Worm (Caenorhabditis elegans): ENCODE data around the gene srg-33.
A peak's percentile ranks its signal among the peaks of the same experiment; 100 is the strongest.

Gene srg-33

DNA sequence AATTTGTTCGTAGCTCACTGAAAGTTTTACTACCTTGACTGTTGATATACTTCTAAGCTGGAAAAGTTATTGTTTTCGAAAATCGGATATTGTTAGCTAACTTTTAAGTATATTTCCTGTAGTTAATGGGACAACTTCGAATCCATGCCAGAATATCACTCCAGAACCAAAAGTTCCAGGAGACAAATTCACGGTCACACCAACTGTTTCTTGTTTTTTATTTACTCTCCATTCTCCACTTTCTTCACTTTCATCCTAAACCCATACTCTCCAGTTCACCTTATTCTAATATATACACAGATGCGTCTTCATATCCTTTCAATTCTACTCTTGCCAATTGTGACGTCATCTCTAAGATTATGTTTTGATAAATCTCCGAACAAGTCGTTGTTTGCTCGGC is 32.8 kb upstream of the srg-33 start, which contains the start of gene C16D9.1:
TSS of gene C16D9.1 (plus strand) at position 301 of the 400 bp plus-strand sequence.
- TF ChIP-seq fkh-8 (tag; optimal IDR thresholded peaks at IDR 0.05) = no peak
- no peak for TF ChIP-seq jun-1 (tag; optimal IDR thresholded peaks at IDR 0.05)
- TF ChIP-seq irx-1 (tag; optimal IDR thresholded peaks at IDR 0.05) = no peak
- no peak for TF ChIP-seq zag-1 (tag; optimal IDR thresholded peaks at IDR 0.05)
- TF ChIP-seq C04F5.9 (tag; optimal IDR thresholded peaks at IDR 0.05) = no peak
- TF ChIP-seq snu-23 (GFP tag; optimal IDR thresholded peaks at IDR 0.05) = no peak
- no peak for TF ChIP-seq nhr-47 (tag; optimal IDR thresholded peaks at IDR 0.05)
- TF ChIP-seq ceh-90 (tag; optimal IDR thresholded peaks at IDR 0.05) = no peak
- no peak for TF ChIP-seq sptf-1 (tag; optimal IDR thresholded peaks at IDR 0.05)
- TF ChIP-seq ces-1 (GFP tag; optimal IDR thresholded peaks at IDR 0.05) = no peak
- TF ChIP-seq mep-1 (tag; optimal IDR thresholded peaks at IDR 0.05) = no peak
- no peak for TF ChIP-seq Y116A8C.19 (tag; optimal IDR thresholded peaks at IDR 0.05; ENCODE audit: borderline replicate concordance)
- no peak for TF ChIP-seq aly-2 (tag; optimal IDR thresholded peaks at IDR 0.05)
- no peak for TF ChIP-seq egl-13 (tag; optimal IDR thresholded peaks at IDR 0.05)
- TF ChIP-seq pax-3 (tag; optimal IDR thresholded peaks at IDR 0.05) = no peak

DNA sequence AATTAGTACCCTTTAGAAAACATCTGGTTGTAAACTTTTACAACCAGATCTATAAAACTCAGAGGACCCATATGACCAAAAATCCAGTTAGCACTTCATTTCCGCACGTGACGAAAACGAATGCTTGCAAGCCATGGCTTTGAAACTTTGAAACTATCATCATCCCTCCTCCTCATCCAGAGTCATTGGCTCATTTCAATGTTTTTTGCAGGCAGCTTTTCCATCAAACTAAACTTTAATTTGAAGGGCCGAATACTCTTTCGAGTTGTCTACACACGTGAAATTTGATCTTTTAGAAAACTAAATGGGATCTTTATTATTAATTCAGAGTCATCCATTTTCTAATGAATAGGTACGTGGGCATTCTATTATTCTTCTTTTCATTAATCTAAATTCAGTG is 29.7 kb upstream of the srg-33 start:
- no peak for TF ChIP-seq fkh-4 (tag; optimal IDR thresholded peaks at IDR 0.05; ENCODE audit: borderline replicate concordance)
- peak; percentile 13 for TF ChIP-seq lin-14 (GFP tag; optimal IDR thresholded peaks at IDR 0.05)

DNA sequence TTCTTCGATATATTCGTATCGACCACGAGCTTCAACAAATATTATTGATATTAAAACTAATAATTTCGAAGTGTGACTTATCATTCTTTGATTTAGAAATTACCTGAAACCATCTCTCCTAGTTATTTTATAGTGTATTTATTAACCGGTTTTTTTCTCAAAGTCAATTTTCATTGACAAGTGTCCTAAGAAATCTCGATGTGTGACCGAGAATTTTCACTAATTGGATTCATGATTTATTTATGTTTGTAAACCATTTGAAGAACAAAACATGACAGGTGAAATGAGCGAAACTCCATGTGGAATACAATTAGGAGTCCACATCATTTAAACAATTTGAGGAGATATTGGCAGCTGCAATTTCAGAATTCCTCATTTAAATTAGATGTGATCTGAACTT is 28.4 kb upstream of the srg-33 start, which contains the start of gene C16D9.8:
TSS of gene C16D9.8 (minus strand) at position 101 of the 400 bp plus-strand sequence.
- TF ChIP-seq hlh-4 (tag; optimal IDR thresholded peaks at IDR 0.05) (peak; percentile 56), F16B12.6 (tag; optimal IDR thresholded peaks at IDR 0.05) (no peak), elt-3 (tag; optimal IDR thresholded peaks at IDR 0.05) (no peak), ztf-4 (tag; optimal IDR thresholded peaks at IDR 0.05) (no peak), nhr-237 (tag; optimal IDR thresholded peaks at IDR 0.05) (no peak), fkh-4 (tag; optimal IDR thresholded peaks at IDR 0.05; ENCODE audit: borderline replicate concordance) (no peak)

DNA sequence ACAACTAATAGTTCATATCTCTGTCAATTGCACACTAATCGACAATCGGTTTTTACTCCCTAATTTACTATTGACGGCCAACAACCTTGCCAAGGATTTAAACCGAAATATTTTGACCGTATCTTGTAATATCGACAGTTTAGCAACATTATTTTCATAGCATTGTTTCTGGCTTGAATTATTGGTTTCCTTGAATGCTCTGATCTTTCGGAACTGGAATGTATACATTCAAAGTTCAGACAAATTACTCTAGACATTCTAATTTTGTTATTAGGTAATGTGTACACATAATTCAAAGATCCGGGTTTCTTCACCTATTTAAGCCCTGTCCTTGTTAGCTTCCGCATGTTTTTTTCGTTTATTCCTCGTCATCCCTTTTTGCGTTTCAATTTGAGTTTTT is 27.9 kb upstream of the srg-33 start, which contains the start of gene C16D9.9:
TSS of gene C16D9.9 (plus strand) at position 301 of the 400 bp plus-strand sequence.
- TF ChIP-seq nhr-84 (tag; optimal IDR thresholded peaks at IDR 0.05) = no peak

DNA sequence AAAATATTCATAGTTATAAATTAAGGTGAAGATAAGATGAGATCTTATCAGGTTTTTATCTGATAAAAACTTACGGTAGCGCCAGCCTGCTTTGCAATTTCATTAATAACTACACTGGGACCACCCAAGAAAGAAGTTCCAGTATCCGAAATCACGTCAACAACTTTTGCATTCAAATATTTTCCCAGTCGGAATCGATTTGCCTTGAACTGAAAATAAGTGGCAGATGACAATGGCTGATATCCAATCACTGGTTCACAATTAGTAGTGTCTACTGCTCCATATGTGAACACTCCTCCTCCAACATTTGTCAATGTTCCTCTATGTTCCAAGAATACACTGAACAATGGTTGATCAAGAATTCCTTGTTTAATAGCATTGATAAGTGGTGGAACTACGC is 25.6 kb upstream of the srg-33 start, which contains the start of gene F21F8.5:
TSS of gene F21F8.5 (minus strand) at position 101 of the 400 bp plus-strand sequence.
- TF ChIP-seq mep-1 (tag; optimal IDR thresholded peaks at IDR 0.05) (no peak), lin-13 (GFP tag; optimal IDR thresholded peaks at IDR 0.05) (no peak), lin-35 (GFP tag; optimal IDR thresholded peaks at IDR 0.05) (no peak), nhr-28 (tag; optimal IDR thresholded peaks at IDR 0.05) (no peak), zip-4 (GFP tag; optimal IDR thresholded peaks at IDR 0.05) (no peak), unc-62 (GFP tag; optimal IDR thresholded peaks at IDR 0.05) (no peak), swsn-7 (tag; optimal IDR thresholded peaks at IDR 0.05) (no peak), skn-1 (tag; optimal IDR thresholded peaks at IDR 0.05) (no peak)

DNA sequence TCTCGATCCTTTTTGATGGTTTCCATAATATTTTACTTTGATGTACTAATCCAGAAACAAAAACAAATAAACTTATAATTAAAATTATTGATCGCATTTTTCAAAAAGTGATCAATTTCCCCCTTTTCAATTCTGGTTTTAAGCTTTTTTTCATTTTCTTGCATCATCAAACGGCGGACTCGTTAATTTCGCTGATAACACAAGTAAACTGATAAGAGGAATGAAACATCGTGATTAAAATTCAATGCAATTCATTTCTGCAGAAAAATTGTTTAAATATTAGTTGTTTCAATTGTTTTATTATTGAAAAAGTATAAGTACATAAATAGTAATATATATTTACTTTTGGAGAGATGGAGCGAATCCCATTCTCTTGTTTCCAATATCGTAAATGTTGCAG is 24.6 kb upstream of the srg-33 start:
- TF ChIP-seq ceh-90 (tag; optimal IDR thresholded peaks at IDR 0.05) (no peak), aly-2 (tag; optimal IDR thresholded peaks at IDR 0.05) (peak; percentile 64), elt-2 (tag; optimal IDR thresholded peaks at IDR 0.05) (peak; percentile 95), jun-1 (tag; optimal IDR thresholded peaks at IDR 0.05) (peak; percentile 13), lin-35 (GFP tag; optimal IDR thresholded peaks at IDR 0.05) (peak in 1 of 2 experiments; percentile 31), tlp-1 (tag; optimal IDR thresholded peaks at IDR 0.05) (peak; percentile 87), nhr-77 (tag; optimal IDR thresholded peaks at IDR 0.05) (no peak)
